Worm (Caenorhabditis elegans): ENCODE data around the gene Y71H2AM.14.

DNA sequence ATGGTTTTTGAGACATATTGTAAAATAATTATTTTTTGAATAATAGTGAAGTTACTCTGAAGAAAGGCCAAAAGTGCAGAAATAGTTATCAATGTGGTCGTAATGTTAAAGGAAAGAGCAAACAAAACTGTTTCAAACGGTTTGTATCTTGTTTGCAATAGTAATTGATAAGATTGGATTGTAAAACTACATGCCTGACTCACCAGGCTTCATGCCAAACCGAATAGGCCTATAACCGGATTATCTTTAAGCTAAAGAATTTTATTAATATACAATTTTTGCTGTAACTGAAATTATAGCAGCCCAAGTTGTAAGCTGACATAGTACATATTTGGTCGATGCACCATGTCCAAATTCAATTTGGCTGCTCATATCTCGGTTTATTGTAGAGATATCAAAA is at the start of gene Y71H2AM.14:
- TF ChIP-seq B0310.2 (tag; optimal IDR thresholded peaks at IDR 0.05) (no peak), ama-1 (optimal IDR thresholded peaks at IDR 0.05) (no peak), scrt-1 (GFP tag; IDR thresholded peaks at IDR 0.05) (no peak), hmbx-1 (tag; optimal IDR thresholded peaks at IDR 0.05) (no peak), tra-4 (tag; optimal IDR thresholded peaks at IDR 0.05) (no peak), flt-1 (GFP tag; IDR thresholded peaks at IDR 0.05) (no peak), pes-1 (GFP tag; IDR thresholded peaks at IDR 0.05) (no peak), hmg-4 (GFP tag; optimal IDR thresholded peaks at IDR 0.05) (no peak), tbx-11 (GFP tag; IDR thresholded peaks at IDR 0.05) (no peak), hnd-1 (tag; optimal IDR thresholded peaks at IDR 0.05) (no peak), F13C5.2 (tag; optimal IDR thresholded peaks at IDR 0.05) (no peak)

Measured in whole organism, early embryonic.